Fruit fly (Drosophila melanogaster) whole organism, embryonic: Measurements from ENCODE around the gene tHMG1.

ENCODE experiments used
- Adf1 ChIP-seq: fragments of 200-800 bp; sonication (Bioruptor generic); IDR thresholded peaks from 2 replicates; pipeline ENCODE4 v1.3.6; 2022; ENCODE audit warnings: missing biosample characterization, missing genetic modification characterization
- Atf6 ChIP-seq: fragments of 200-800 bp; sonication (Bioruptor generic); IDR thresholded peaks from 2 replicates; pipeline ENCODE4 v1.3.6; 2022; ENCODE audit warnings: missing biosample characterization, missing genetic modification characterization
- CG10209 ChIP-seq: fragments of 200-800 bp; sonication (Bioruptor generic); optimal IDR thresholded peaks from 3 replicates; lab custom pipeline; 2017; ENCODE audit warnings: missing biosample characterization, mild to moderate bottlenecking, missing genetic modification characterization, missing genetic modification reagents
- CG10431 ChIP-seq: fragments of 200-800 bp; sonication (Bioruptor generic); optimal IDR thresholded peaks from 3 replicates; lab custom pipeline; 2018; ENCODE audit warnings: missing biosample characterization, mild to moderate bottlenecking, missing genetic modification characterization
- CG12299 ChIP-seq: fragments of 200-800 bp; sonication (Bioruptor generic); optimal IDR thresholded peaks from 2 replicates; lab custom pipeline; 2018; ENCODE audit warnings: missing biosample characterization, mild to moderate bottlenecking, missing genetic modification characterization
- CG12942 ChIP-seq: fragments of 200-800 bp; sonication (Bioruptor generic); optimal IDR thresholded peaks from 3 replicates; lab custom pipeline; 2016; ENCODE audit warnings: missing biosample characterization, missing genetic modification characterization
- CG13296 ChIP-seq: fragments of 200-800 bp; sonication (Bioruptor generic); optimal IDR thresholded peaks from 3 replicates; lab custom pipeline; 2018; ENCODE audit warnings: missing biosample characterization, mild to moderate bottlenecking, missing genetic modification characterization
- CG1603 ChIP-seq: fragments of 200-800 bp; sonication (Bioruptor generic); optimal IDR thresholded peaks from 2 replicates; lab custom pipeline; 2019; ENCODE audit warnings: missing biosample characterization, mild to moderate bottlenecking, missing genetic modification characterization, moderate library complexity
- CG17186 ChIP-seq: fragments of 200-800 bp; sonication (Bioruptor generic); optimal IDR thresholded peaks from 3 replicates; lab custom pipeline; 2017; ENCODE audit warnings: missing biosample characterization, missing genetic modification reagents, missing genetic modification characterization
- CG18619 ChIP-seq: fragments of 200-800 bp; sonication (Bioruptor generic); optimal IDR thresholded peaks from 3 replicates; lab custom pipeline; 2017; ENCODE audit warnings: missing biosample characterization, mild to moderate bottlenecking, missing genetic modification characterization
- CG30020 ChIP-seq: fragments of 200-800 bp; optimal IDR thresholded peaks from 2 replicates; lab custom pipeline; 2019; ENCODE audit warnings: missing biosample characterization, mild to moderate bottlenecking, missing genetic modification characterization, moderate library complexity
- CG3065 ChIP-seq: fragments of 200-800 bp; sonication (Bioruptor generic); optimal IDR thresholded peaks from 2 replicates; lab custom pipeline; 2016; ENCODE audit warnings: missing biosample characterization, missing genetic modification characterization
- CG31224 ChIP-seq: fragments of 200-800 bp; sonication (Bioruptor generic); IDR thresholded peaks from 2 replicates; pipeline ENCODE4 v1.3.6; 2022; ENCODE audit warnings: missing biosample characterization, missing genetic modification characterization
- CG32532 ChIP-seq: fragments of 200-800 bp; sonication (Bioruptor generic); IDR thresholded peaks from 2 replicates; pipeline ENCODE4 v1.3.6; 2022; ENCODE audit warnings: missing biosample characterization, missing genetic modification characterization
- CG7271 ChIP-seq: fragments of 200-800 bp; sonication (Bioruptor generic); optimal IDR thresholded peaks from 2 replicates; lab custom pipeline; 2018; ENCODE audit warnings: missing biosample characterization, mild to moderate bottlenecking, missing genetic modification characterization, moderate library complexity
- CG7372 ChIP-seq: fragments of 200-800 bp; sonication (Bioruptor generic); IDR thresholded peaks from 2 replicates; pipeline ENCODE4 v1.3.6; 2022; ENCODE audit warnings: missing biosample characterization, missing genetic modification characterization
- CG7745 ChIP-seq: fragments of 200-800 bp; sonication (Bioruptor generic); optimal IDR thresholded peaks from 2 replicates; lab custom pipeline; 2018; ENCODE audit warnings: missing biosample characterization, mild to moderate bottlenecking, missing genetic modification characterization, moderate library complexity
- CG7786 ChIP-seq: fragments of 200-800 bp; sonication (Bioruptor generic); optimal IDR thresholded peaks from 2 replicates; lab custom pipeline; 2016; ENCODE audit warnings: missing biosample characterization, missing genetic modification characterization
- CG9727 ChIP-seq: fragments of 200-800 bp; sonication (Bioruptor generic); optimal IDR thresholded peaks from 3 replicates; lab custom pipeline; 2017; ENCODE audit warnings: missing biosample characterization, mild to moderate bottlenecking, missing genetic modification characterization
- Camta ChIP-seq: fragments of 200-800 bp; sonication (Bioruptor generic); optimal IDR thresholded peaks from 2 replicates; lab custom pipeline; 2016; ENCODE audit warnings: missing biosample characterization, missing genetic modification characterization
- Dbx ChIP-seq: fragments of 200-800 bp; sonication (Bioruptor generic); IDR thresholded peaks from 3 replicates; pipeline ENCODE4 v1.3.6; 2022; ENCODE audit warnings: missing biosample characterization, missing genetic modification characterization
- Fer2 ChIP-seq: fragments of 200-800 bp; sonication (Bioruptor generic); optimal IDR thresholded peaks from 2 replicates; lab custom pipeline; 2018; ENCODE audit warnings: missing biosample characterization, mild to moderate bottlenecking, missing genetic modification characterization, moderate library complexity
- Hr78 ChIP-seq, 2 experiments: fragments of 200-800 bp in 1 of 2; fragments of >200 bp in 1 of 2; sonication (Bioruptor generic) in 1 of 2; optimal IDR thresholded peaks; 2 replicates each; lab custom pipeline; 2017 to 2019; ENCODE audit warnings: missing biosample characterization in 2 of 2, missing genetic modification characterization in 2 of 2, mild to moderate bottlenecking in 1 of 2, moderate library complexity in 1 of 2
- Jarid2 ChIP-seq: fragments of 200-800 bp; sonication (Bioruptor generic); optimal IDR thresholded peaks from 3 replicates; lab custom pipeline; 2017; ENCODE audit warnings: mild to moderate bottlenecking, missing biosample characterization, missing genetic modification reagents, missing genetic modification characterization
- Lpt ChIP-seq: fragments of >200 bp; optimal IDR thresholded peaks from 2 replicates; lab custom pipeline; 2018; ENCODE audit warnings: missing biosample characterization, missing genetic modification characterization
- MESR4 ChIP-seq: fragments of 200-800 bp; sonication (Bioruptor generic); optimal IDR thresholded peaks from 2 replicates; lab custom pipeline; 2018; ENCODE audit warnings: missing biosample characterization, mild to moderate bottlenecking, missing genetic modification characterization, moderate library complexity
- Mes4 ChIP-seq: fragments of 200-800 bp; sonication (Bioruptor generic); optimal IDR thresholded peaks from 2 replicates; lab custom pipeline; 2016; ENCODE audit warnings: missing biosample characterization, missing genetic modification characterization
- Nf-YC ChIP-seq: fragments of 200-800 bp; optimal IDR thresholded peaks from 3 replicates; lab custom pipeline; 2019; ENCODE audit warnings: missing biosample characterization, mild to moderate bottlenecking, missing genetic modification characterization, moderate library complexity
- Ravus ChIP-seq: fragments of 200-800 bp; sonication (Bioruptor generic); IDR thresholded peaks from 2 replicates; pipeline ENCODE4 v1.3.6; 2022; ENCODE audit warnings: missing biosample characterization, missing genetic modification characterization
- Scr ChIP-seq: fragments of 200-800 bp; sonication (Bioruptor generic); IDR thresholded peaks from 2 replicates; pipeline ENCODE4 v1.3.6; 2022; ENCODE audit warnings: missing biosample characterization, missing genetic modification characterization; ENCODE audit not compliant: partially characterized antibody
- Xrp1 ChIP-seq: fragments of 200-800 bp; sonication (Bioruptor generic); IDR thresholded peaks from 2 replicates; pipeline ENCODE4 v1.3.6; 2022; ENCODE audit warnings: missing biosample characterization, missing genetic modification characterization
- bcd ChIP-seq: fragments of 200-800 bp; sonication (Bioruptor generic); optimal IDR thresholded peaks from 2 replicates; lab custom pipeline; 2017; ENCODE audit warnings: missing biosample characterization, mild to moderate bottlenecking, missing genetic modification characterization
- ci ChIP-seq: fragments of 200-800 bp; sonication (Bioruptor generic); IDR thresholded peaks from 3 replicates; pipeline ENCODE4 v1.3.6; 2022; ENCODE audit warnings: missing biosample characterization, missing genetic modification characterization
- croc ChIP-seq: fragments of 200-800 bp; sonication (Bioruptor generic); conservative IDR thresholded peaks from 3 replicates; pipeline ENCODE4 v1.3.6; 2022; ENCODE audit warnings: missing biosample characterization, missing genetic modification characterization
- da ChIP-seq: fragments of 200-800 bp; sonication (Bioruptor generic); optimal IDR thresholded peaks from 2 replicates; lab custom pipeline; 2016; ENCODE audit warnings: missing biosample characterization, missing genetic modification characterization
- grn ChIP-seq: fragments of 200-800 bp; sonication (Bioruptor generic); optimal IDR thresholded peaks from 3 replicates; lab custom pipeline; 2017; ENCODE audit warnings: missing biosample characterization, missing genetic modification characterization
- gsb ChIP-seq: fragments of 200-800 bp; sonication (Bioruptor generic); IDR thresholded peaks from 2 replicates; pipeline ENCODE4 v1.3.6; 2022; ENCODE audit warnings: missing biosample characterization, missing genetic modification characterization
- jigr1 ChIP-seq: fragments of 200-800 bp; sonication (Bioruptor generic); IDR thresholded peaks from 3 replicates; pipeline ENCODE4 v1.3.6; 2022; ENCODE audit warnings: missing biosample characterization, missing genetic modification characterization
- kay ChIP-seq: fragments of 200-800 bp; sonication (Bioruptor generic); optimal IDR thresholded peaks from 2 replicates; lab custom pipeline; 2016; ENCODE audit warnings: missing biosample characterization, missing genetic modification characterization
- nmo ChIP-seq: fragments of 200-800 bp; sonication (Bioruptor generic); optimal IDR thresholded peaks from 2 replicates; lab custom pipeline; 2018; ENCODE audit warnings: missing biosample characterization, mild to moderate bottlenecking, missing genetic modification characterization, moderate library complexity
- onecut ChIP-seq: fragments of 200-800 bp; sonication (Bioruptor generic); IDR thresholded peaks from 2 replicates; pipeline ENCODE4 v1.3.6; 2022; ENCODE audit warnings: missing biosample characterization, missing genetic modification characterization
- phol ChIP-seq: fragments of 200-800 bp; sonication (Bioruptor generic); optimal IDR thresholded peaks from 3 replicates; lab custom pipeline; 2018; ENCODE audit warnings: missing biosample characterization, mild to moderate bottlenecking, missing genetic modification characterization, moderate library complexity
- pzg ChIP-seq: fragments of 200-800 bp; sonication (Bioruptor generic); optimal IDR thresholded peaks from 3 replicates; lab custom pipeline; 2018; ENCODE audit warnings: missing biosample characterization, mild to moderate bottlenecking, missing genetic modification characterization, moderate library complexity
- seq ChIP-seq: fragments of 200-800 bp; sonication (Bioruptor generic); IDR thresholded peaks from 2 replicates; pipeline ENCODE4 v1.3.6; 2022; ENCODE audit warnings: missing biosample characterization, missing genetic modification characterization
- so ChIP-seq: fragments of 200-800 bp; sonication (Bioruptor generic); IDR thresholded peaks from 3 replicates; pipeline ENCODE4 v1.3.6; 2022; ENCODE audit warnings: missing biosample characterization, missing genetic modification characterization
- tx ChIP-seq: fragments of 200-800 bp; sonication (Bioruptor generic); optimal IDR thresholded peaks from 2 replicates; lab custom pipeline; 2016; ENCODE audit warnings: missing biosample characterization, missing genetic modification characterization
- unc-4 ChIP-seq: fragments of 200-800 bp; sonication (Bioruptor generic); IDR thresholded peaks from 2 replicates; pipeline ENCODE4 v1.3.6; 2022; ENCODE audit warnings: missing biosample characterization, missing genetic modification characterization; ENCODE audit not compliant: partially characterized antibody
- vnd ChIP-seq: fragments of 200-800 bp; sonication (Bioruptor generic); IDR thresholded peaks from 3 replicates; pipeline ENCODE4 v1.3.6; 2022; ENCODE audit warnings: missing biosample characterization, missing genetic modification characterization; ENCODE audit not compliant: partially characterized antibody
- yki ChIP-seq: fragments of >200 bp; optimal IDR thresholded peaks from 3 replicates; lab custom pipeline; 2018
- zf30C ChIP-seq: fragments of 200-800 bp; sonication (Bioruptor generic); optimal IDR thresholded peaks from 3 replicates; lab custom pipeline; 2018; ENCODE audit warnings: missing biosample characterization, mild to moderate bottlenecking, missing genetic modification characterization

tHMG1 gene

dm6 chr3R:22468829-22469487, 22.7 kb upstream of the tHMG1 start (continued):
- TF ChIP-seq Hr78 (GFP tag; optimal IDR thresholded peaks at IDR 0.05; lab: Kevin White, UChicago) (no peak), CG31224 (GFP tag; lab: Robert Waterston, UW) (peak; percentile 80), so (GFP tag; lab: Robert Waterston, UW) (peak; percentile 89), kay (GFP tag; lab: Kevin White, UChicago) (peak; percentile 79), CG12299 (tag; lab: Kevin White, UChicago) (peak; percentile 81), CG7745 (no peak), CG7271 (tag; lab: Kevin White, UChicago) (no peak), CG3065 (no peak), zf30C (GFP tag; lab: Kevin White, UChicago) (no peak), da (peak; percentile 4), Jarid2 (peak; percentile 65), ci (GFP tag; lab: Robert Waterston, UW) (peak; percentile 87), CG32532 (GFP tag; lab: Robert Waterston, UW) (peak; percentile 86), phol (tag; lab: Kevin White, UChicago) (peak; percentile 82), onecut (peak; percentile 81), unc-4 (GFP tag; lab: Robert Waterston, UW) (no peak), CG12942 (GFP tag; lab: Kevin White, UChicago) (peak; percentile 77), vnd (GFP tag; lab: Robert Waterston, UW) (no peak), nmo (GFP tag; lab: Kevin White, UChicago) (peak; percentile 93), croc (GFP tag; lab: Robert Waterston, UW) (peak; percentile 66), Ravus (GFP tag; lab: Robert Waterston, UW) (peak; percentile 62), bcd (GFP tag; lab: Kevin White, UChicago) (peak; percentile 86), CG10431 (GFP tag; lab: Kevin White, UChicago) (no peak), CG7786 (GFP tag; lab: Kevin White, UChicago) (peak; percentile 87), CG18619 (peak; percentile 85), Scr (GFP tag; lab: Robert Waterston, UW) (no peak), Mes4 (GFP tag; lab: Kevin White, UChicago) (peak; percentile 74), CG9727 (GFP tag; lab: Kevin White, UChicago) (peak; percentile 80), CG7372 (peak; percentile 78), gsb (GFP tag; lab: Robert Waterston, UW) (peak; percentile 73), Camta (GFP tag; lab: Kevin White, UChicago) (peak; percentile 76), yki (lab: Kevin White, UChicago) (no peak), Fer2 (tag; lab: Kevin White, UChicago) (peak; percentile 77), pzg (peak; percentile 3), MESR4 (GFP tag; lab: Kevin White, UChicago) (peak; percentile 13), CG30020 (tag; lab: Kevin White, UChicago) (no peak), jigr1 (GFP tag; lab: Robert Waterston, UW) (peak; percentile 64; the same call in 2 of the 3 replicates), Xrp1 (peak; percentile 83), grn (GFP tag; lab: Kevin White, UChicago) (no peak), Lpt (GFP tag; lab: Kevin White, UChicago) (no peak), CG17186 (peak; percentile 10), CG10209 (GFP tag; lab: Kevin White, UChicago) (peak; percentile 85), Dbx (GFP tag; lab: Robert Waterston, UW) (peak; percentile 90), CG1603 (tag; lab: Kevin White, UChicago) (peak; percentile 76), Atf6 (peak; percentile 90), seq (GFP tag; lab: Robert Waterston, UW) (peak; percentile 84), tx (GFP tag; lab: Kevin White, UChicago) (peak; percentile 84), CG13296 (GFP tag; lab: Kevin White, UChicago) (peak; percentile 91), Nf-YC (tag; lab: Kevin White, UChicago) (peak; percentile 78), Adf1 (GFP tag; lab: Robert Waterston, UW) (peak; percentile 34; the same call in 1 of the 2 replicates)
